Fruit fly (Drosophila melanogaster) whole organism, prepupa: Measurements from ENCODE around the gene SkpD.
A peak's percentile ranks its signal among the peaks of the same experiment; 100 is the strongest.

Source experiments
- Blimp-1 ChIP-seq: fragments of 200-800 bp; sonication (Bioruptor generic); optimal IDR thresholded peaks from 3 replicates; lab custom pipeline; 2017; ENCODE audit warnings: missing biosample characterization, missing genetic modification characterization, mild to moderate bottlenecking, moderate library complexity, missing genetic modification reagents
- CG10631 ChIP-seq: fragments of 200-800 bp; sonication (Bioruptor generic); optimal IDR thresholded peaks from 2 replicates; lab custom pipeline; 2016; ENCODE audit warnings: missing biosample characterization, missing genetic modification characterization
- CG10669 ChIP-seq: fragments of 200-800 bp; sonication (Bioruptor generic); optimal IDR thresholded peaks from 3 replicates; lab custom pipeline; 2018; ENCODE audit warnings: missing biosample characterization, mild to moderate bottlenecking, missing genetic modification characterization, moderate library complexity
- CG11294 ChIP-seq: fragments of 200-800 bp; sonication (Bioruptor generic); IDR thresholded peaks from 2 replicates; pipeline ENCODE4 v1.3.6; 2022; ENCODE audit warnings: missing biosample characterization, missing genetic modification characterization
- CG11762 ChIP-seq: fragments of 200-800 bp; sonication (Bioruptor generic); optimal IDR thresholded peaks from 3 replicates; lab custom pipeline; 2016; ENCODE audit warnings: missing biosample characterization, missing genetic modification characterization; ENCODE audit not compliant: insufficient read depth
- CG11902 ChIP-seq: fragments of 200-800 bp; sonication (Bioruptor generic); optimal IDR thresholded peaks from 3 replicates; lab custom pipeline; 2016; ENCODE audit warnings: missing biosample characterization, missing genetic modification characterization
- CG15336 ChIP-seq: fragments of 200-800 bp; sonication (Bioruptor generic); IDR thresholded peaks from 2 replicates; pipeline ENCODE4 v1.3.6; 2022; ENCODE audit warnings: missing biosample characterization, missing genetic modification characterization
- CG16779 ChIP-seq: fragments of 200-800 bp; sonication (Bioruptor generic); optimal IDR thresholded peaks from 3 replicates; lab custom pipeline; 2017; ENCODE audit warnings: missing biosample characterization, mild to moderate bottlenecking, missing genetic modification characterization
- CG3032 ChIP-seq: fragments of 200-800 bp; optimal IDR thresholded peaks from 2 replicates; lab custom pipeline; 2019; ENCODE audit warnings: missing biosample characterization, mild to moderate bottlenecking, missing genetic modification characterization, moderate library complexity
- CG31627 ChIP-seq: fragments of 200-800 bp; sonication (Bioruptor generic); optimal IDR thresholded peaks from 3 replicates; lab custom pipeline; 2016; ENCODE audit warnings: missing biosample characterization, missing genetic modification characterization
- CG32006 ChIP-seq: fragments of 200-800 bp; sonication (Bioruptor generic); optimal IDR thresholded peaks from 3 replicates; lab custom pipeline; 2017; ENCODE audit warnings: missing biosample characterization, mild to moderate bottlenecking, missing genetic modification characterization
- CG34406 ChIP-seq: fragments of 200-800 bp; sonication (Bioruptor generic); optimal IDR thresholded peaks from 3 replicates; lab custom pipeline; 2016; ENCODE audit warnings: missing biosample characterization, missing genetic modification characterization
- CG3919 ChIP-seq: fragments of 200-800 bp; sonication (Bioruptor generic); optimal IDR thresholded peaks from 3 replicates; lab custom pipeline; 2016; ENCODE audit warnings: missing biosample characterization, missing genetic modification characterization
- CG4318 ChIP-seq: fragments of 200-800 bp; sonication (Bioruptor generic); optimal IDR thresholded peaks from 3 replicates; lab custom pipeline; 2017; ENCODE audit warnings: missing biosample characterization, mild to moderate bottlenecking, missing genetic modification characterization
- CG6163 ChIP-seq: fragments of 200-800 bp; sonication (Bioruptor generic); IDR thresholded peaks from 3 replicates; pipeline ENCODE4 v1.3.6; 2022; ENCODE audit warnings: missing biosample characterization, missing genetic modification characterization
- CG6276 ChIP-seq: fragments of 200-800 bp; sonication (Bioruptor generic); optimal IDR thresholded peaks from 2 replicates; lab custom pipeline; 2017; ENCODE audit warnings: missing biosample characterization, mild to moderate bottlenecking, missing genetic modification characterization
- CG6792 ChIP-seq: fragments of 200-800 bp; sonication (Bioruptor generic); optimal IDR thresholded peaks from 3 replicates; lab custom pipeline; 2016; ENCODE audit warnings: missing biosample characterization, missing genetic modification characterization
- CG6854 ChIP-seq: fragments of 200-800 bp; sonication (Bioruptor generic); optimal IDR thresholded peaks from 2 replicates; lab custom pipeline; 2017; ENCODE audit warnings: missing biosample characterization, mild to moderate bottlenecking, missing genetic modification characterization
- CG7368 ChIP-seq: fragments of 200-800 bp; sonication (Bioruptor generic); optimal IDR thresholded peaks from 3 replicates; lab custom pipeline; 2016; ENCODE audit warnings: missing biosample characterization, missing genetic modification characterization
- CG8119 ChIP-seq: fragments of 200-800 bp; sonication (Bioruptor generic); IDR thresholded peaks from 3 replicates; pipeline ENCODE4 v1.3.6; 2022; ENCODE audit warnings: missing biosample characterization, missing genetic modification characterization
- CG8319 ChIP-seq: fragments of 200-800 bp; sonication (Bioruptor generic); optimal IDR thresholded peaks from 3 replicates; lab custom pipeline; 2016; ENCODE audit warnings: missing biosample characterization, missing genetic modification characterization
- CG9139 ChIP-seq: fragments of 200-800 bp; sonication (Bioruptor generic); optimal IDR thresholded peaks from 3 replicates; lab custom pipeline; 2017; ENCODE audit warnings: missing biosample characterization, mild to moderate bottlenecking, missing genetic modification characterization
- Eip75B ChIP-seq: fragments of 200-800 bp; sonication (Bioruptor generic); optimal IDR thresholded peaks from 3 replicates; lab custom pipeline; 2016; ENCODE audit warnings: missing biosample characterization, missing genetic modification characterization
- Eip78C ChIP-seq: fragments of 200-800 bp; sonication (Bioruptor generic); peaks from one replicate; lab custom pipeline; 2016; ENCODE audit warnings: missing biosample characterization, missing genetic modification characterization
- Eip93F ChIP-seq: fragments of 200-800 bp; sonication (Bioruptor generic); optimal IDR thresholded peaks from 2 replicates; lab custom pipeline; 2016; ENCODE audit warnings: missing biosample characterization, mild to moderate bottlenecking, missing genetic modification characterization
- Ets21C ChIP-seq: fragments of 200-800 bp; sonication (Bioruptor generic); optimal IDR thresholded peaks from 3 replicates; lab custom pipeline; 2016; ENCODE audit warnings: missing biosample characterization, missing genetic modification characterization
- Ets96B ChIP-seq: fragments of 200-800 bp; optimal IDR thresholded peaks from 2 replicates; lab custom pipeline; 2019; ENCODE audit warnings: missing biosample characterization, mild to moderate bottlenecking, missing genetic modification characterization, moderate library complexity
- Gug ChIP-seq: fragments of 200-800 bp; sonication (Bioruptor generic); IDR thresholded peaks from 2 replicates; pipeline ENCODE4 v1.3.6; 2022; ENCODE audit warnings: missing biosample characterization, missing genetic modification characterization
- Hr38 ChIP-seq: sonication (Bioruptor generic); optimal IDR thresholded peaks from 2 replicates; lab custom pipeline; 2016; ENCODE audit warnings: missing biosample characterization, missing genetic modification characterization
- Hr39 ChIP-seq: fragments of 200-800 bp; sonication (Bioruptor generic); optimal IDR thresholded peaks from 2 replicates; lab custom pipeline; 2016; ENCODE audit warnings: missing biosample characterization, missing genetic modification characterization
- Lpt ChIP-seq: fragments of 200-800 bp; sonication (Bioruptor generic); optimal IDR thresholded peaks from 3 replicates; lab custom pipeline; 2016; ENCODE audit warnings: missing biosample characterization, missing genetic modification characterization
- Met ChIP-seq: fragments of 200-800 bp; sonication (Bioruptor generic); optimal IDR thresholded peaks from 3 replicates; lab custom pipeline; 2016; ENCODE audit warnings: missing biosample characterization, missing genetic modification characterization
- Smox ChIP-seq: fragments of 200-800 bp; sonication (Bioruptor generic); optimal IDR thresholded peaks from 3 replicates; lab custom pipeline; 2016; ENCODE audit warnings: missing biosample characterization, missing genetic modification characterization
- Sox15 ChIP-seq: fragments of 200-800 bp; sonication (Bioruptor generic); optimal IDR thresholded peaks from 3 replicates; lab custom pipeline; 2016; ENCODE audit warnings: missing biosample characterization, missing genetic modification characterization
- achi ChIP-seq: fragments of 200-800 bp; sonication (Bioruptor generic); optimal IDR thresholded peaks from 3 replicates; lab custom pipeline; 2016; ENCODE audit warnings: missing biosample characterization, missing genetic modification characterization
- acj6 ChIP-seq: fragments of 200-800 bp; sonication (Bioruptor generic); optimal IDR thresholded peaks from 3 replicates; lab custom pipeline; 2016; ENCODE audit warnings: missing biosample characterization, missing genetic modification characterization
- cyc ChIP-seq: fragments of 200-800 bp; sonication (Bioruptor generic); optimal IDR thresholded peaks from 3 replicates; lab custom pipeline; 2016; ENCODE audit warnings: missing biosample characterization, missing genetic modification characterization
- dac ChIP-seq: fragments of 200-800 bp; sonication (Bioruptor generic); optimal IDR thresholded peaks from 2 replicates; lab custom pipeline; 2017; ENCODE audit warnings: missing biosample characterization, mild to moderate bottlenecking, missing genetic modification characterization
- dsx ChIP-seq: fragments of 200-800 bp; optimal IDR thresholded peaks from 3 replicates; lab custom pipeline; 2019; ENCODE audit warnings: missing biosample characterization, mild to moderate bottlenecking, missing genetic modification characterization, moderate library complexity; ENCODE audit not compliant: poor library complexity, severe bottlenecking
- eg ChIP-seq: fragments of 200-800 bp; sonication (Bioruptor generic); IDR thresholded peaks from 3 replicates; pipeline ENCODE4 v1.3.6; 2022; ENCODE audit warnings: missing biosample characterization, missing genetic modification characterization
- esn ChIP-seq: fragments of 200-800 bp; sonication (Bioruptor generic); optimal IDR thresholded peaks from 2 replicates; lab custom pipeline; 2016; ENCODE audit warnings: missing biosample characterization, mild to moderate bottlenecking, missing genetic modification characterization, moderate library complexity
- fd85E ChIP-seq: fragments of 200-800 bp; sonication (Bioruptor generic); optimal IDR thresholded peaks from 3 replicates; lab custom pipeline; 2016; ENCODE audit warnings: missing biosample characterization, missing genetic modification characterization
- fkh ChIP-seq: fragments of 200-800 bp; sonication (Bioruptor generic); optimal IDR thresholded peaks from 3 replicates; lab custom pipeline; 2017; ENCODE audit warnings: missing biosample characterization, mild to moderate bottlenecking, missing genetic modification characterization, moderate library complexity
- lz ChIP-seq: fragments of 200-800 bp; sonication (Bioruptor generic); optimal IDR thresholded peaks from 3 replicates; lab custom pipeline; 2016; ENCODE audit warnings: missing biosample characterization, missing genetic modification characterization
- net ChIP-seq: fragments of 200-800 bp; sonication (Bioruptor generic); optimal IDR thresholded peaks from 3 replicates; lab custom pipeline; 2016; ENCODE audit warnings: missing biosample characterization, missing genetic modification characterization
- pdm3 ChIP-seq: fragments of 200-800 bp; sonication (Bioruptor generic); optimal IDR thresholded peaks from 3 replicates; lab custom pipeline; 2016; ENCODE audit warnings: missing biosample characterization, missing genetic modification characterization
- salr ChIP-seq, 2 experiments: fragments of 200-800 bp; sonication (Bioruptor generic); optimal IDR thresholded peaks; 3 replicates each; lab custom pipeline; 2016 to 2018; ENCODE audit warnings: missing biosample characterization in 2 of 2, missing genetic modification characterization in 2 of 2, mild to moderate bottlenecking in 1 of 2
- ss ChIP-seq, 2 experiments: fragments of 200-800 bp; sonication (Bioruptor generic); optimal IDR thresholded peaks; 2 replicates in 1 of 2; 3 replicates in 1 of 2; lab custom pipeline; 2017 to 2018; ENCODE audit warnings: mild to moderate bottlenecking in 2 of 2, missing biosample characterization in 2 of 2, missing genetic modification characterization in 2 of 2, moderate library complexity in 1 of 2
- svp ChIP-seq: fragments of 200-800 bp; sonication (Bioruptor generic); peaks from one replicate; lab custom pipeline; 2016; ENCODE audit warnings: missing biosample characterization, missing genetic modification characterization
- topi ChIP-seq: fragments of 200-800 bp; sonication (Bioruptor generic); optimal IDR thresholded peaks from 3 replicates; lab custom pipeline; 2016; ENCODE audit warnings: missing biosample characterization, missing genetic modification characterization
- vri ChIP-seq: fragments of 200-800 bp; sonication (Bioruptor generic); optimal IDR thresholded peaks from 3 replicates; lab custom pipeline; 2016; ENCODE audit warnings: missing biosample characterization, mild to moderate bottlenecking, missing genetic modification characterization

The SkpD gene

dm6 chrX:19769821-19770519 lies 42.6 kb upstream of the SkpD start:
- TF ChIP-seq Smox (GFP tag; lab: Kevin White, UChicago) (peak; percentile 55), CG8119 (GFP tag; lab: Robert Waterston, UW) (0 out of 3 replicates have a peak, but pooled peaks have one; percentile 15), CG10631 (GFP tag; lab: Kevin White, UChicago) (peak; percentile 51), Eip78C (GFP tag; lab: Kevin White, UChicago) (peak; percentile 82), topi (GFP tag; lab: Kevin White, UChicago) (peak; percentile 71), CG10669 (GFP tag; lab: Kevin White, UChicago) (peak; percentile 56), CG11294 (no peak), CG11762 (GFP tag; lab: Kevin White, UChicago) (no peak), CG11902 (GFP tag; lab: Kevin White, UChicago) (no peak), acj6 (peak; percentile 32), CG9139 (GFP tag; lab: Kevin White, UChicago) (peak; percentile 33), Met (GFP tag; lab: Kevin White, UChicago) (peak; percentile 74), dac (GFP tag; lab: Kevin White, UChicago) (no peak), salr (GFP tag; optimal IDR thresholded peaks at IDR 0.05; lab: Kevin White, UChicago) (peak in 1 of 2 experiments; percentile 17), CG31627 (GFP tag; lab: Kevin White, UChicago) (peak; percentile 37), CG32006 (GFP tag; lab: Kevin White, UChicago) (peak; percentile 39), fd85E (no peak), net (GFP tag; lab: Kevin White, UChicago) (peak; percentile 31), CG16779 (tag; lab: Kevin White, UChicago) (no peak), CG3032 (tag; lab: Kevin White, UChicago) (peak; percentile 45), vri (GFP tag; lab: Kevin White, UChicago) (peak; percentile 46), CG15336 (GFP tag; lab: Robert Waterston, UW) (no peak; the same call in 1 of the 2 replicates), Blimp-1 (GFP tag; lab: Kevin White, UChicago) (no peak), Hr39 (GFP tag; lab: Kevin White, UChicago) (peak; percentile 68), CG3919 (GFP tag; lab: Kevin White, UChicago) (peak; percentile 62), CG8319 (GFP tag; lab: Kevin White, UChicago) (peak; percentile 4), Eip93F (GFP tag; lab: Kevin White, UChicago) (no peak), svp (GFP tag; lab: Kevin White, UChicago) (peak; percentile 73), Eip75B (GFP tag; lab: Kevin White, UChicago) (peak; percentile 43), cyc (peak; percentile 57), ss (GFP tag; optimal IDR thresholded peaks at IDR 0.05; lab: Kevin White, UChicago) (peak; percentile 23 to 40), CG6276 (GFP tag; lab: Kevin White, UChicago) (no peak), CG6792 (peak; percentile 33), fkh (no peak), achi (GFP tag; lab: Kevin White, UChicago) (peak; percentile 34), Ets96B (tag; lab: Kevin White, UChicago) (peak; percentile 30), Lpt (GFP tag; lab: Kevin White, UChicago) (no peak), CG34406 (GFP tag; lab: Kevin White, UChicago) (peak; percentile 39), dsx (GFP tag; lab: Kevin White, UChicago) (peak; percentile 37), CG7368 (GFP tag; lab: Kevin White, UChicago) (peak; percentile 39), CG6163 (GFP tag; lab: Robert Waterston, UW) (no peak; the same call in 1 of the 3 replicates), Hr38 (GFP tag; lab: Kevin White, UChicago) (no peak), Sox15 (peak; percentile 17), esn (GFP tag; lab: Kevin White, UChicago) (peak; percentile 66), Ets21C (GFP tag; lab: Kevin White, UChicago) (peak; percentile 40), pdm3 (peak; percentile 46), lz (GFP tag; lab: Kevin White, UChicago) (peak; percentile 46), CG6854 (GFP tag; lab: Kevin White, UChicago) (no peak), eg (GFP tag; lab: Robert Waterston, UW) (peak; percentile 38; the same call in 1 of the 3 replicates), CG4318 (GFP tag; lab: Kevin White, UChicago) (no peak), Gug (no peak)
